Fruit fly (Drosophila melanogaster) whole organism, embryonic: ENCODE measurements around the gene rho-5.

ENCODE experiments used
- Ada2b ChIP-seq: fragments of 200-800 bp; sonication (Bioruptor generic); IDR thresholded peaks from 2 replicates; pipeline ENCODE4 v1.3.6; 2022; ENCODE audit warnings: missing biosample characterization, missing genetic modification characterization
- Atf6 ChIP-seq: fragments of 200-800 bp; sonication (Bioruptor generic); IDR thresholded peaks from 2 replicates; pipeline ENCODE4 v1.3.6; 2022; ENCODE audit warnings: missing biosample characterization, missing genetic modification characterization
- Awh ChIP-seq: fragments of 200-800 bp; sonication (Bioruptor generic); IDR thresholded peaks from 2 replicates; pipeline ENCODE4, ENCODE4 v1.3.6; 2022; ENCODE audit warnings: missing biosample characterization, missing genetic modification characterization
- CG10366 ChIP-seq: fragments of 200-800 bp; sonication (Bioruptor generic); IDR thresholded peaks from 2 replicates; pipeline ENCODE4 v1.3.6; 2022; ENCODE audit warnings: missing biosample characterization, missing genetic modification characterization
- CG10979 ChIP-seq: fragments of 200-800 bp; sonication (Bioruptor generic); optimal IDR thresholded peaks from 2 replicates; lab custom pipeline; 2018; ENCODE audit warnings: missing biosample characterization, mild to moderate bottlenecking, missing genetic modification characterization, moderate library complexity
- CG12744 ChIP-seq: fragments of 200-800 bp; sonication (Bioruptor generic); optimal IDR thresholded peaks from 2 replicates; lab custom pipeline; 2016; ENCODE audit warnings: missing biosample characterization, missing genetic modification characterization
- CG13894 ChIP-seq: fragments of 200-800 bp; sonication (Bioruptor generic); optimal IDR thresholded peaks from 3 replicates; lab custom pipeline; 2018; ENCODE audit warnings: missing biosample characterization, mild to moderate bottlenecking, missing genetic modification characterization, moderate library complexity
- CG16813 ChIP-seq: fragments of 200-800 bp; sonication (Bioruptor generic); IDR thresholded peaks from 3 replicates; pipeline ENCODE4 v1.3.6; 2022; ENCODE audit warnings: missing biosample characterization, missing genetic modification characterization; ENCODE audit not compliant: partially characterized antibody
- CG17829 ChIP-seq: fragments of 200-800 bp; optimal IDR thresholded peaks from 2 replicates; lab custom pipeline; 2019; ENCODE audit warnings: missing biosample characterization, mild to moderate bottlenecking, missing genetic modification characterization, moderate library complexity
- CG1792 ChIP-seq: fragments of 200-800 bp; sonication (Bioruptor generic); optimal IDR thresholded peaks from 2 replicates; lab custom pipeline; 2016; ENCODE audit warnings: missing biosample characterization, missing genetic modification characterization
- CG1832 ChIP-seq: fragments of 200-800 bp; sonication (Bioruptor generic); optimal IDR thresholded peaks from 2 replicates; lab custom pipeline; 2017; ENCODE audit warnings: missing biosample characterization, mild to moderate bottlenecking, missing genetic modification characterization, inconsistent platforms
- CG2889 ChIP-seq: fragments of 200-800 bp; sonication (Bioruptor generic); IDR thresholded peaks from 3 replicates; pipeline ENCODE4 v1.3.6; 2022; ENCODE audit warnings: missing biosample characterization, missing genetic modification characterization
- CG31224 ChIP-seq: fragments of 200-800 bp; sonication (Bioruptor generic); IDR thresholded peaks from 2 replicates; pipeline ENCODE4 v1.3.6; 2022; ENCODE audit warnings: missing biosample characterization, missing genetic modification characterization
- CG31388 ChIP-seq: fragments of 200-800 bp; sonication (Bioruptor generic); optimal IDR thresholded peaks from 2 replicates; lab custom pipeline; 2016; ENCODE audit warnings: missing biosample characterization, missing genetic modification characterization
- CG31441 ChIP-seq: fragments of 200-800 bp; sonication (Bioruptor generic); IDR thresholded peaks from 2 replicates; pipeline ENCODE4 v1.3.6; 2022; ENCODE audit warnings: missing biosample characterization, missing genetic modification characterization
- CG33557 ChIP-seq: fragments of 200-800 bp; sonication (Bioruptor generic); optimal IDR thresholded peaks from 2 replicates; lab custom pipeline; 2019; ENCODE audit warnings: missing biosample characterization, mild to moderate bottlenecking, missing genetic modification characterization, moderate library complexity
- CG42726 ChIP-seq: fragments of 200-800 bp; sonication (Bioruptor generic); IDR thresholded peaks from 2 replicates; pipeline ENCODE4 v1.3.6; 2022; ENCODE audit warnings: missing biosample characterization, missing genetic modification characterization; ENCODE audit not compliant: partially characterized antibody
- CG7745 ChIP-seq: fragments of 200-800 bp; sonication (Bioruptor generic); optimal IDR thresholded peaks from 2 replicates; lab custom pipeline; 2018; ENCODE audit warnings: missing biosample characterization, mild to moderate bottlenecking, missing genetic modification characterization, moderate library complexity
- Dp ChIP-seq: fragments of 200-800 bp; sonication (Bioruptor generic); optimal IDR thresholded peaks from 2 replicates; lab custom pipeline; 2018; ENCODE audit warnings: missing biosample characterization, mild to moderate bottlenecking, missing genetic modification characterization, moderate library complexity
- E2f1 ChIP-seq: fragments of 200-800 bp; sonication (Bioruptor generic); IDR thresholded peaks from 2 replicates; pipeline ENCODE4 v1.3.6; 2022; ENCODE audit warnings: missing biosample characterization, missing genetic modification characterization
- H2.0 ChIP-seq: fragments of 200-800 bp; sonication (Bioruptor generic); IDR thresholded peaks from 2 replicates; pipeline ENCODE4 v1.3.6; 2022; ENCODE audit warnings: missing biosample characterization, missing genetic modification characterization
- HLHmδ ChIP-seq: fragments of 200-800 bp; sonication (Bioruptor generic); optimal IDR thresholded peaks from 2 replicates; lab custom pipeline; 2018; ENCODE audit warnings: missing biosample characterization, mild to moderate bottlenecking, missing genetic modification characterization, moderate library complexity
- MBD-R2 ChIP-seq: fragments of 200-800 bp; sonication (Bioruptor generic); IDR thresholded peaks from 2 replicates; pipeline ENCODE4 v1.3.6; 2022; ENCODE audit warnings: missing biosample characterization, missing genetic modification characterization
- Med ChIP-seq: fragments of 200-800 bp; sonication (Bioruptor generic); peaks from one replicate; lab custom pipeline; 2016; ENCODE audit warnings: missing biosample characterization, missing genetic modification characterization, mild to moderate bottlenecking, inconsistent platforms, moderate library complexity
- Optix ChIP-seq: fragments of 200-800 bp; sonication (Bioruptor generic); IDR thresholded peaks from 3 replicates; pipeline ENCODE4 v1.3.6; 2022; ENCODE audit warnings: missing biosample characterization, missing genetic modification characterization
- PHDP ChIP-seq: fragments of 200-800 bp; sonication (Bioruptor generic); optimal IDR thresholded peaks from 3 replicates; lab custom pipeline; 2018; ENCODE audit warnings: missing biosample characterization, mild to moderate bottlenecking, missing genetic modification characterization, moderate library complexity
- Ptx1 ChIP-seq: fragments of 200-800 bp; sonication (Bioruptor generic); IDR thresholded peaks from 2 replicates; pipeline ENCODE4 v1.3.6; 2022; ENCODE audit warnings: missing biosample characterization, missing genetic modification characterization
- Six4 ChIP-seq: fragments of 200-800 bp; sonication (Bioruptor generic); optimal IDR thresholded peaks from 2 replicates; lab custom pipeline; 2016; ENCODE audit warnings: missing biosample characterization, missing genetic modification characterization
- Sox100B ChIP-seq: fragments of 200-800 bp; sonication (Bioruptor generic); optimal IDR thresholded peaks from 3 replicates; lab custom pipeline; 2018; ENCODE audit warnings: missing biosample characterization, mild to moderate bottlenecking, missing genetic modification characterization
- Sox102F ChIP-seq: fragments of 200-800 bp; sonication (Bioruptor generic); optimal IDR thresholded peaks from 2 replicates; lab custom pipeline; 2018; ENCODE audit warnings: missing biosample characterization, mild to moderate bottlenecking, missing genetic modification characterization, moderate library complexity
- Spps ChIP-seq: fragments of 200-800 bp; sonication (Bioruptor generic); optimal IDR thresholded peaks from 2 replicates; lab custom pipeline; 2018; ENCODE audit warnings: missing biosample characterization, mild to moderate bottlenecking, missing genetic modification characterization
- YL-1 ChIP-seq: fragments of 200-800 bp; sonication (Bioruptor generic); optimal IDR thresholded peaks from 3 replicates; lab custom pipeline; 2017; ENCODE audit warnings: missing biosample characterization, mild to moderate bottlenecking, missing genetic modification characterization
- ara ChIP-seq: fragments of 200-800 bp; sonication (Bioruptor generic); IDR thresholded peaks from 2 replicates; pipeline ENCODE4 v1.3.6; 2022; ENCODE audit warnings: missing biosample characterization, missing genetic modification characterization
- az2 ChIP-seq: fragments of 200-800 bp; sonication (Bioruptor generic); optimal IDR thresholded peaks from 3 replicates; lab custom pipeline; 2016; ENCODE audit warnings: missing biosample characterization, missing genetic modification characterization
- cato ChIP-seq: fragments of 200-800 bp; sonication (Bioruptor generic); optimal IDR thresholded peaks from 2 replicates; lab custom pipeline; 2016; ENCODE audit warnings: missing biosample characterization, missing genetic modification characterization, borderline replicate concordance
- cg ChIP-seq: fragments of 200-800 bp; sonication (Bioruptor generic); optimal IDR thresholded peaks from 3 replicates; lab custom pipeline; 2019; ENCODE audit warnings: missing biosample characterization, mild to moderate bottlenecking, missing genetic modification characterization, moderate library complexity
- croc ChIP-seq: fragments of 200-800 bp; sonication (Bioruptor generic); conservative IDR thresholded peaks from 3 replicates; pipeline ENCODE4 v1.3.6; 2022; ENCODE audit warnings: missing biosample characterization, missing genetic modification characterization
- gce ChIP-seq: fragments of 200-800 bp; sonication (Bioruptor generic); IDR thresholded peaks from 3 replicates; pipeline ENCODE4 v1.3.6; 2022; ENCODE audit warnings: missing biosample characterization, missing genetic modification characterization
- hbn ChIP-seq: fragments of 200-800 bp; sonication (Bioruptor generic); IDR thresholded peaks from 2 replicates; pipeline ENCODE4 v1.3.6; 2022; ENCODE audit warnings: missing biosample characterization, missing genetic modification characterization; ENCODE audit not compliant: partially characterized antibody
- her ChIP-seq: fragments of 200-800 bp; sonication (Bioruptor generic); optimal IDR thresholded peaks from 2 replicates; lab custom pipeline; 2016; ENCODE audit warnings: missing biosample characterization, missing genetic modification characterization
- klu ChIP-seq: fragments of 200-800 bp; sonication (Bioruptor generic); IDR thresholded peaks from 2 replicates; pipeline ENCODE4 v1.3.6; 2022; ENCODE audit warnings: missing biosample characterization, missing genetic modification characterization
- lbe ChIP-seq: fragments of 200-800 bp; sonication (Bioruptor generic); optimal IDR thresholded peaks from 2 replicates; lab custom pipeline; 2016; ENCODE audit warnings: missing biosample characterization, mild to moderate bottlenecking, missing genetic modification characterization
- maf-S ChIP-seq: fragments of 200-800 bp; sonication (Bioruptor generic); optimal IDR thresholded peaks from 2 replicates; lab custom pipeline; 2016; ENCODE audit warnings: missing biosample characterization, missing genetic modification characterization
- phol ChIP-seq: fragments of 200-800 bp; sonication (Bioruptor generic); optimal IDR thresholded peaks from 3 replicates; lab custom pipeline; 2018; ENCODE audit warnings: missing biosample characterization, mild to moderate bottlenecking, missing genetic modification characterization, moderate library complexity
- row ChIP-seq: fragments of 200-800 bp; sonication (Bioruptor generic); IDR thresholded peaks from 3 replicates; pipeline ENCODE4 v1.3.6; 2022; ENCODE audit warnings: missing biosample characterization, missing genetic modification characterization
- sens ChIP-seq: fragments of 200-800 bp; sonication (Bioruptor generic); peaks from one replicate; lab custom pipeline; 2016; ENCODE audit warnings: missing biosample characterization, missing genetic modification characterization
- tap ChIP-seq: fragments of 200-800 bp; optimal IDR thresholded peaks from 3 replicates; lab custom pipeline; 2019; ENCODE audit warnings: missing biosample characterization, mild to moderate bottlenecking, missing genetic modification characterization, moderate library complexity
- tna ChIP-seq: fragments of 200-800 bp; sonication (Bioruptor generic); IDR thresholded peaks from 2 replicates; pipeline ENCODE4 v1.3.6; 2022; ENCODE audit warnings: missing biosample characterization, missing genetic modification characterization; ENCODE audit not compliant: partially characterized antibody
- ttk ChIP-seq: fragments of 200-800 bp; sonication (Bioruptor generic); IDR thresholded peaks from 2 replicates; pipeline ENCODE4 v2.1.2; 2022; ENCODE audit warnings: missing biosample characterization, missing genetic modification characterization
- twi ChIP-seq: fragments of 200-800 bp; optimal IDR thresholded peaks from 2 replicates; lab custom pipeline; 2019; ENCODE audit warnings: missing biosample characterization, mild to moderate bottlenecking, missing genetic modification characterization, moderate library complexity
- unc-4 ChIP-seq: fragments of 200-800 bp; sonication (Bioruptor generic); IDR thresholded peaks from 2 replicates; pipeline ENCODE4 v1.3.6; 2022; ENCODE audit warnings: missing biosample characterization, missing genetic modification characterization; ENCODE audit not compliant: partially characterized antibody
- z ChIP-seq: fragments of 200-800 bp; sonication (Bioruptor generic); IDR thresholded peaks from 3 replicates; pipeline ENCODE4 v1.3.6; 2022; ENCODE audit warnings: missing biosample characterization, missing genetic modification characterization

The rho-5 gene

dm6 chr2L:10341405-10341804, 32.3 kb downstream of the rho-5 start, which contains the start of gene CG31715 (continued):
- TF ChIP-seq unc-4 (GFP tag; lab: Robert Waterston, UW) (peak; percentile 45; the same call in 1 of the 2 replicates), cato (GFP tag; lab: Kevin White, UChicago) (no peak), CG2889 (GFP tag; lab: Robert Waterston, UW) (no peak), row (GFP tag; lab: Robert Waterston, UW) (peak; percentile 81), E2f1 (no peak), Ada2b (GFP tag; lab: Robert Waterston, UW) (no peak), twi (tag; lab: Kevin White, UChicago) (no peak), klu (GFP tag; lab: Robert Waterston, UW) (no peak), Six4 (GFP tag; lab: Kevin White, UChicago) (no peak), hbn (GFP tag; lab: Robert Waterston, UW) (peak; percentile 42; the same call in 1 of the 2 replicates), az2 (GFP tag; lab: Kevin White, UChicago) (no peak), Sox102F (GFP tag; lab: Kevin White, UChicago) (no peak), Awh (GFP tag; lab: Robert Waterston, UW) (no peak), CG31224 (GFP tag; lab: Robert Waterston, UW) (no peak), Optix (GFP tag; lab: Robert Waterston, UW) (no peak), HLHmδ (GFP tag; lab: Kevin White, UChicago) (no peak), Med (GFP tag; lab: Kevin White, UChicago) (peak; percentile 79), CG31441 (peak; percentile 16; the same call in 1 of the 2 replicates), lbe (GFP tag; lab: Kevin White, UChicago) (peak; percentile 44), CG1832 (GFP tag; lab: Kevin White, UChicago) (no peak), her (no peak), H2.0 (GFP tag; lab: Robert Waterston, UW) (no peak), CG42726 (GFP tag; lab: Robert Waterston, UW) (no peak), CG33557 (GFP tag; lab: Kevin White, UChicago) (no peak), CG10979 (tag; lab: Kevin White, UChicago) (peak; percentile 4), CG17829 (tag; lab: Kevin White, UChicago) (peak; percentile 16), gce (GFP tag; lab: Robert Waterston, UW) (no peak), ara (no peak), CG7745 (tag; lab: Kevin White, UChicago) (peak; percentile 98), PHDP (tag; lab: Kevin White, UChicago) (peak; percentile 39), maf-S (no peak), tap (tag; lab: Kevin White, UChicago) (no peak), cg (GFP tag; lab: Kevin White, UChicago) (no peak), CG1792 (GFP tag; lab: Kevin White, UChicago) (no peak), CG16813 (peak; percentile 47; the same call in 1 of the 3 replicates), croc (GFP tag; lab: Robert Waterston, UW) (no peak), CG10366 (GFP tag; lab: Robert Waterston, UW) (no peak), CG12744 (no peak), Sox100B (peak; percentile 18), ttk (GFP tag; lab: Robert Waterston, UW) (no peak), Spps (tag; lab: Kevin White, UChicago) (no peak), YL-1 (GFP tag; lab: Kevin White, UChicago) (peak; percentile 21), phol (tag; lab: Kevin White, UChicago) (peak; percentile 13), CG31388 (GFP tag; lab: Kevin White, UChicago) (no peak), tna (GFP tag; lab: Robert Waterston, UW) (no peak; the same call in 1 of the 2 replicates), z (GFP tag; lab: Robert Waterston, UW) (no peak), sens (GFP tag; lab: Kevin White, UChicago) (peak; percentile 77), Ptx1 (GFP tag; lab: Robert Waterston, UW) (no peak), Dp (GFP tag; lab: Kevin White, UChicago) (peak; percentile 12), CG13894 (tag; lab: Kevin White, UChicago) (peak; percentile 27), MBD-R2 (GFP tag; lab: Robert Waterston, UW) (peak; percentile 66), Atf6 (GFP tag; lab: Robert Waterston, UW) (0 out of 2 replicates have a peak, but pooled peaks have one; percentile 19)
